Worm (Caenorhabditis elegans): ENCODE data around the gene ssp-35.
A peak's percentile ranks its signal among the peaks of the same experiment; 100 is the strongest.

The ssp-35 gene

ce11 chrV:12300780-12301460 is 37.3 kb upstream of the ssp-35 start:
- TF ChIP-seq pes-1 (GFP tag; IDR thresholded peaks at IDR 0.05): no peak
- no peak for TF ChIP-seq ets-7 (tag; optimal IDR thresholded peaks at IDR 0.05)
- no peak for TF ChIP-seq sea-1 (GFP tag; conservative IDR thresholded peaks at IDR 0.05)
- no peak for TF ChIP-seq scrt-1 (GFP tag; IDR thresholded peaks at IDR 0.05)
- no peak for TF ChIP-seq ama-1 (optimal IDR thresholded peaks at IDR 0.05)
- TF ChIP-seq tra-4 (tag; optimal IDR thresholded peaks at IDR 0.05): no peak
- no peak for TF ChIP-seq ceh-13 (GFP tag; optimal IDR thresholded peaks at IDR 0.05)
- TF ChIP-seq tbx-37 (GFP tag; conservative IDR thresholded peaks at IDR 0.05): no peak
- TF ChIP-seq B0310.2 (tag; optimal IDR thresholded peaks at IDR 0.05): no peak
- TF ChIP-seq aly-1 (tag; optimal IDR thresholded peaks at IDR 0.05): no peak
- TF ChIP-seq hnd-1 (tag; optimal IDR thresholded peaks at IDR 0.05): no peak
- TF ChIP-seq tbx-11 (GFP tag; IDR thresholded peaks at IDR 0.05): no peak
- TF ChIP-seq F13C5.2 (tag; optimal IDR thresholded peaks at IDR 0.05): no peak

DNA sequence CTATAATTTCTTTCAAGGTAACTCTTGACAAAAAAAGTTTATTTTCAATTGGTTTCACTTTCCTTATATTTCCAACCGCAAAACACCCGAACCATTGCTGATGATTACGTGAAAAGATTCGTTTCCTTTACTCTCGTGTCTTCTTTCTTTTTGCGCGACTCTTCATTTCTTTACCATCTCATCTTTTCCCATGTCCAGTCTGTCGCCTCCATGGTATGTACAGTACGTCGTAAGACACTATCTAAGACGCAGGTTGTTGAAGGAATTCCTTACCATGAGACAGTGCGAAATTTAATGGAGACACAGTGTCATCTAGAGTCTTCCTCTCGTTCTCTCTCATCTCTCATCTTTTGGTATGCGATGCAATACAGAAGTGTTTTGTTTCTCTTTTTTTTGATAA is 36.5 kb upstream of the ssp-35 start:
- TF ChIP-seq F13C5.2 (tag; optimal IDR thresholded peaks at IDR 0.05): no peak
- no peak for TF ChIP-seq aly-1 (tag; optimal IDR thresholded peaks at IDR 0.05)
- no peak for TF ChIP-seq tbx-37 (GFP tag; conservative IDR thresholded peaks at IDR 0.05)
- no peak for TF ChIP-seq scrt-1 (GFP tag; IDR thresholded peaks at IDR 0.05)
- no peak for TF ChIP-seq ama-1 (optimal IDR thresholded peaks at IDR 0.05)
- no peak for TF ChIP-seq tbx-11 (GFP tag; IDR thresholded peaks at IDR 0.05)
- TF ChIP-seq ets-7 (tag; optimal IDR thresholded peaks at IDR 0.05): no peak
- no peak for TF ChIP-seq pes-1 (GFP tag; IDR thresholded peaks at IDR 0.05)
- no peak for TF ChIP-seq ceh-36 (tag; optimal IDR thresholded peaks at IDR 0.05)
- no peak for TF ChIP-seq flt-1 (GFP tag; IDR thresholded peaks at IDR 0.05)
- TF ChIP-seq tra-4 (tag; optimal IDR thresholded peaks at IDR 0.05): no peak
- no peak for TF ChIP-seq sea-1 (GFP tag; conservative IDR thresholded peaks at IDR 0.05)
- no peak for TF ChIP-seq B0310.2 (tag; optimal IDR thresholded peaks at IDR 0.05)
- no peak for TF ChIP-seq hmbx-1 (tag; optimal IDR thresholded peaks at IDR 0.05)
- TF ChIP-seq ceh-13 (GFP tag; optimal IDR thresholded peaks at IDR 0.05): no peak
- no peak for TF ChIP-seq hnd-1 (tag; optimal IDR thresholded peaks at IDR 0.05)

DNA sequence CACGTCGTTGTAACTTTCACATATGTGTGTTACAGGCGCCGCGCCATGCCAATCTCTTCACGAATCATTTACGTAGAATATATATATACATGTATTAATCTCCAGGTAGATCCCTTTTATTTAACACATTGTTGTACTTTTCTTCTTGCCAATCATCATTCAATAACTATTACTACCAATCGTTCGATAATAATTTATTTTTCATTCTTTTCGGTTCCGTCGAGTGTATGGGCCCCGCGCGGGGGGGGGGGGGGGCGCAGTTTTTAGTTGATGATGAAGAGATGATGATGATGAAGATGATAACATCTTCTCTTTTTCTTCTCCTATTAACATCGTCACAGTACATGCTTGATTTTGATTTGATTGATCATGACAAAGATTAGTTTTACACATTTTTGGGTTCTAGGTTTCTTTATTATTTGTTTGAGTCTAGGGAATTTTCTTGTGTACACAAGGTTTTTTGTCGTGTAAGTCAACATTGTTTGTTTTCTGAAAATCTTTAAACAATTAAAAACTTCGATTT is 35.7 kb upstream of the ssp-35 start:
- TF ChIP-seq ceh-13 (GFP tag; optimal IDR thresholded peaks at IDR 0.05) (no peak), hnd-1 (tag; optimal IDR thresholded peaks at IDR 0.05) (no peak), hmbx-1 (tag; optimal IDR thresholded peaks at IDR 0.05) (no peak), tbx-37 (GFP tag; conservative IDR thresholded peaks at IDR 0.05) (no peak)

- TF ChIP-seq B0310.2 (tag; optimal IDR thresholded peaks at IDR 0.05) (no peak), scrt-1 (GFP tag; IDR thresholded peaks at IDR 0.05) (no peak)
Observed at ce11 chrV:12298184-12298583, 34.6 kb upstream of the ssp-35 start.

ce11 chrV:12296794-12297193 is 33.2 kb upstream of the ssp-35 start:
- TF ChIP-seq B0310.2 (tag; optimal IDR thresholded peaks at IDR 0.05) (no peak), hnd-1 (tag; optimal IDR thresholded peaks at IDR 0.05) (no peak), hmbx-1 (tag; optimal IDR thresholded peaks at IDR 0.05) (no peak), hmg-4 (GFP tag; optimal IDR thresholded peaks at IDR 0.05) (no peak), tbx-37 (GFP tag; conservative IDR thresholded peaks at IDR 0.05) (no peak), ama-1 (optimal IDR thresholded peaks at IDR 0.05) (no peak), scrt-1 (GFP tag; IDR thresholded peaks at IDR 0.05) (no peak), ets-7 (tag; optimal IDR thresholded peaks at IDR 0.05) (no peak), F13C5.2 (tag; optimal IDR thresholded peaks at IDR 0.05) (no peak), pes-1 (GFP tag; IDR thresholded peaks at IDR 0.05) (no peak), tra-4 (tag; optimal IDR thresholded peaks at IDR 0.05) (no peak), ceh-36 (tag; optimal IDR thresholded peaks at IDR 0.05) (no peak), aly-1 (tag; optimal IDR thresholded peaks at IDR 0.05) (no peak), flt-1 (GFP tag; IDR thresholded peaks at IDR 0.05) (no peak)

- TF ChIP-seq tbx-11 (GFP tag; IDR thresholded peaks at IDR 0.05) (no peak), ceh-36 (tag; optimal IDR thresholded peaks at IDR 0.05) (no peak), B0310.2 (tag; optimal IDR thresholded peaks at IDR 0.05) (no peak)
Observed at ce11 chrV:12296122-12296521, 32.5 kb upstream of the ssp-35 start.

ce11 chrV:12295520-12295919 is 31.9 kb upstream of the ssp-35 start:
- TF ChIP-seq tbx-37 (GFP tag; conservative IDR thresholded peaks at IDR 0.05) (no peak), ets-7 (tag; optimal IDR thresholded peaks at IDR 0.05) (no peak), aly-1 (tag; optimal IDR thresholded peaks at IDR 0.05) (no peak), ceh-36 (tag; optimal IDR thresholded peaks at IDR 0.05) (no peak), hmbx-1 (tag; optimal IDR thresholded peaks at IDR 0.05) (no peak), flt-1 (GFP tag; IDR thresholded peaks at IDR 0.05) (no peak), tbx-11 (GFP tag; IDR thresholded peaks at IDR 0.05) (no peak), hmg-4 (GFP tag; optimal IDR thresholded peaks at IDR 0.05) (no peak), pes-1 (GFP tag; IDR thresholded peaks at IDR 0.05) (no peak), tra-4 (tag; optimal IDR thresholded peaks at IDR 0.05) (no peak), sea-1 (GFP tag; conservative IDR thresholded peaks at IDR 0.05) (no peak), B0310.2 (tag; optimal IDR thresholded peaks at IDR 0.05) (no peak)

- TF ChIP-seq tbx-11 (GFP tag; IDR thresholded peaks at IDR 0.05) (no peak), ama-1 (optimal IDR thresholded peaks at IDR 0.05) (no peak), B0310.2 (tag; optimal IDR thresholded peaks at IDR 0.05) (no peak), hmg-4 (GFP tag; optimal IDR thresholded peaks at IDR 0.05) (peak; percentile 2), tra-4 (tag; optimal IDR thresholded peaks at IDR 0.05) (no peak), hmbx-1 (tag; optimal IDR thresholded peaks at IDR 0.05) (no peak), aly-1 (tag; optimal IDR thresholded peaks at IDR 0.05) (no peak)
Observed at ce11 chrV:12295015-12295414, 31.4 kb upstream of the ssp-35 start.
